Fruit fly (Drosophila melanogaster) whole organism, embryonic: Measurements from ENCODE around the gene mRpL55.

Source experiments
- Ada2b ChIP-seq: fragments of 200-800 bp; sonication (Bioruptor generic); IDR thresholded peaks from 2 replicates; pipeline ENCODE4 v1.3.6; 2022; ENCODE audit warnings: missing biosample characterization, missing genetic modification characterization
- Bgb ChIP-seq: fragments of 200-800 bp; sonication (Bioruptor generic); IDR thresholded peaks from 2 replicates; pipeline ENCODE4 v1.3.6; 2022; ENCODE audit warnings: missing biosample characterization, missing genetic modification characterization; ENCODE audit not compliant: partially characterized antibody
- CG10543 ChIP-seq: fragments of 200-800 bp; sonication (Bioruptor generic); optimal IDR thresholded peaks from 3 replicates; lab custom pipeline; 2017; ENCODE audit warnings: missing biosample characterization, mild to moderate bottlenecking, missing genetic modification characterization, moderate library complexity
- CG1529 ChIP-seq: fragments of 200-800 bp; sonication (Bioruptor generic); optimal IDR thresholded peaks from 3 replicates; lab custom pipeline; 2018; ENCODE audit warnings: missing biosample characterization, missing genetic modification characterization
- CG16813 ChIP-seq: fragments of 200-800 bp; sonication (Bioruptor generic); IDR thresholded peaks from 3 replicates; pipeline ENCODE4 v1.3.6; 2022; ENCODE audit warnings: missing biosample characterization, missing genetic modification characterization; ENCODE audit not compliant: partially characterized antibody
- CG1792 ChIP-seq: fragments of 200-800 bp; sonication (Bioruptor generic); optimal IDR thresholded peaks from 2 replicates; lab custom pipeline; 2016; ENCODE audit warnings: missing biosample characterization, missing genetic modification characterization
- CG2202 ChIP-seq: fragments of 200-800 bp; sonication (Bioruptor generic); optimal IDR thresholded peaks from 2 replicates; lab custom pipeline; 2018; ENCODE audit warnings: missing biosample characterization, mild to moderate bottlenecking, missing genetic modification characterization
- CG30431 ChIP-seq: fragments of 200-800 bp; sonication (Bioruptor generic); optimal IDR thresholded peaks from 2 replicates; lab custom pipeline; 2017; ENCODE audit warnings: missing biosample characterization, missing genetic modification characterization
- CG34376 ChIP-seq: fragments of 200-800 bp; sonication (Bioruptor generic); optimal IDR thresholded peaks from 2 replicates; lab custom pipeline; 2018; ENCODE audit warnings: missing biosample characterization, mild to moderate bottlenecking, missing genetic modification characterization
- CG34422 ChIP-seq: fragments of 200-800 bp; sonication (Bioruptor generic); IDR thresholded peaks from 3 replicates; pipeline ENCODE4 v1.3.6; 2022; ENCODE audit warnings: missing biosample characterization, missing genetic modification characterization
- CG4854 ChIP-seq: fragments of 200-800 bp; sonication (Bioruptor generic); optimal IDR thresholded peaks from 2 replicates; lab custom pipeline; 2016; ENCODE audit warnings: missing biosample characterization, missing genetic modification characterization, inconsistent platforms
- CG9932 ChIP-seq: fragments of 200-800 bp; sonication (Bioruptor generic); IDR thresholded peaks from 2 replicates; pipeline ENCODE4 v1.3.6; 2022; ENCODE audit warnings: missing biosample characterization, missing genetic modification characterization
- CrebB ChIP-seq: fragments of 200-800 bp; sonication (Bioruptor generic); optimal IDR thresholded peaks from 3 replicates; lab custom pipeline; 2018; ENCODE audit warnings: missing biosample characterization, mild to moderate bottlenecking, missing genetic modification characterization
- D19B ChIP-seq: fragments of 200-800 bp; sonication (Bioruptor generic); optimal IDR thresholded peaks from 2 replicates; lab custom pipeline; 2017; ENCODE audit warnings: missing biosample characterization, mild to moderate bottlenecking, missing genetic modification characterization
- Dbx ChIP-seq: fragments of 200-800 bp; sonication (Bioruptor generic); IDR thresholded peaks from 3 replicates; pipeline ENCODE4 v1.3.6; 2022; ENCODE audit warnings: missing biosample characterization, missing genetic modification characterization
- Fer1 ChIP-seq: fragments of 200-800 bp; sonication (Bioruptor generic); optimal IDR thresholded peaks from 2 replicates; lab custom pipeline; 2017; ENCODE audit warnings: missing biosample characterization, mild to moderate bottlenecking, missing genetic modification characterization
- GATAe ChIP-seq: fragments of 200-800 bp; sonication (Bioruptor generic); conservative IDR thresholded peaks from 2 replicates; pipeline ENCODE4 v1.3.6; 2022; ENCODE audit warnings: missing biosample characterization, missing genetic modification characterization
- HmgZ ChIP-seq: fragments of 200-800 bp; sonication (Bioruptor generic); optimal IDR thresholded peaks from 2 replicates; lab custom pipeline; 2018; ENCODE audit warnings: missing biosample characterization, mild to moderate bottlenecking, missing genetic modification characterization
- Hr51 ChIP-seq, 2 experiments: fragments of 200-800 bp; sonication (Bioruptor generic); optimal IDR thresholded peaks; 2 replicates in 1 of 2; 3 replicates in 1 of 2; lab custom pipeline; 2016 to 2018; ENCODE audit warnings: missing biosample characterization in 2 of 2, missing genetic modification characterization in 2 of 2, mild to moderate bottlenecking in 1 of 2, moderate library complexity in 1 of 2
- Lim3 ChIP-seq: fragments of 200-800 bp; sonication (Bioruptor generic); IDR thresholded peaks from 2 replicates; pipeline ENCODE4 v1.3.6; 2022; ENCODE audit warnings: missing biosample characterization, missing genetic modification characterization
- Oli ChIP-seq: fragments of 200-800 bp; sonication (Bioruptor generic); optimal IDR thresholded peaks from 2 replicates; lab custom pipeline; 2018; ENCODE audit warnings: missing biosample characterization, mild to moderate bottlenecking, missing genetic modification characterization, moderate library complexity
- Pdp1 ChIP-seq, 2 experiments: fragments of 200-800 bp; sonication (Bioruptor generic); optimal IDR thresholded peaks; 3 replicates each; lab custom pipeline; 2016; ENCODE audit warnings: missing biosample characterization in 2 of 2, missing genetic modification characterization in 2 of 2, mild to moderate bottlenecking in 1 of 2, moderate library complexity in 1 of 2
- Spps ChIP-seq: fragments of 200-800 bp; sonication (Bioruptor generic); optimal IDR thresholded peaks from 2 replicates; lab custom pipeline; 2018; ENCODE audit warnings: missing biosample characterization, mild to moderate bottlenecking, missing genetic modification characterization
- bowl ChIP-seq: fragments of 200-800 bp; sonication (Bioruptor generic); IDR thresholded peaks from 2 replicates; pipeline ENCODE4 v1.3.6; 2022; ENCODE audit warnings: missing biosample characterization, missing genetic modification characterization
- caup ChIP-seq: fragments of 200-800 bp; sonication (Bioruptor generic); optimal IDR thresholded peaks from 3 replicates; lab custom pipeline; 2017; ENCODE audit warnings: missing biosample characterization, mild to moderate bottlenecking, missing genetic modification characterization, moderate library complexity; ENCODE audit not compliant: severe bottlenecking
- chinmo ChIP-seq: fragments of 200-800 bp; sonication (Bioruptor generic); IDR thresholded peaks from 4 replicates; pipeline ENCODE4 v1.3.6; 2022; ENCODE audit warnings: missing biosample characterization, missing genetic modification characterization; ENCODE audit not compliant: partially characterized antibody
- ci ChIP-seq: fragments of 200-800 bp; sonication (Bioruptor generic); IDR thresholded peaks from 3 replicates; pipeline ENCODE4 v1.3.6; 2022; ENCODE audit warnings: missing biosample characterization, missing genetic modification characterization
- crol ChIP-seq: fragments of 200-800 bp; sonication (Bioruptor generic); IDR thresholded peaks from 2 replicates; pipeline ENCODE4 v1.3.6; 2022; ENCODE audit warnings: missing biosample characterization, missing genetic modification characterization
- cwo ChIP-seq: fragments of 200-800 bp; sonication (Bioruptor generic); optimal IDR thresholded peaks from 3 replicates; lab custom pipeline; 2017; ENCODE audit warnings: missing biosample characterization, missing genetic modification characterization, mild to moderate bottlenecking, moderate library complexity, missing genetic modification reagents
- exex ChIP-seq: fragments of 200-800 bp; sonication (Bioruptor generic); optimal IDR thresholded peaks from 4 replicates; lab custom pipeline; 2018; ENCODE audit warnings: missing biosample characterization, mild to moderate bottlenecking, missing genetic modification characterization, moderate library complexity
- ftz-f1 ChIP-seq: fragments of 200-800 bp; sonication (Bioruptor generic); optimal IDR thresholded peaks from 2 replicates; lab custom pipeline; 2016; ENCODE audit warnings: missing biosample characterization, missing genetic modification characterization
- gcm ChIP-seq: fragments of 200-800 bp; sonication (Bioruptor generic); optimal IDR thresholded peaks from 2 replicates; lab custom pipeline; 2019; ENCODE audit warnings: missing biosample characterization, mild to moderate bottlenecking, missing genetic modification characterization, moderate library complexity
- gfzf ChIP-seq: fragments of 200-800 bp; sonication (Bioruptor generic); optimal IDR thresholded peaks from 2 replicates; lab custom pipeline; 2016; ENCODE audit warnings: missing biosample characterization, mild to moderate bottlenecking, missing genetic modification characterization, moderate library complexity
- her ChIP-seq: fragments of 200-800 bp; sonication (Bioruptor generic); optimal IDR thresholded peaks from 2 replicates; lab custom pipeline; 2016; ENCODE audit warnings: missing biosample characterization, missing genetic modification characterization
- ken ChIP-seq: fragments of 200-800 bp; sonication (Bioruptor generic); IDR thresholded peaks from 3 replicates; pipeline ENCODE4 v1.3.6; 2022; ENCODE audit warnings: missing biosample characterization, missing genetic modification characterization
- lilli ChIP-seq: fragments of 200-800 bp; sonication (Bioruptor generic); optimal IDR thresholded peaks from 3 replicates; lab custom pipeline; 2016; ENCODE audit warnings: missing biosample characterization, missing genetic modification characterization
- mirr ChIP-seq: fragments of 200-800 bp; sonication (Bioruptor generic); optimal IDR thresholded peaks from 3 replicates; lab custom pipeline; 2018; ENCODE audit warnings: missing biosample characterization, mild to moderate bottlenecking, missing genetic modification characterization
- pan ChIP-seq, 4 experiments: fragments of >200 bp in 3 of 4; fragments of 200-800 bp in 1 of 4; sonication (Bioruptor generic) in 1 of 4; optimal IDR thresholded peaks in 3 of 4; IDR thresholded peaks in 1 of 4; 2 replicates each; pipeline versions ENCODE4 v1.3.6 to Lab custom; 2017 to 2022; ENCODE audit warnings: missing biosample characterization in 2 of 4, missing genetic modification characterization in 2 of 4, mixed read lengths in 1 of 4
- run ChIP-seq: fragments of 200-800 bp; sonication (Bioruptor generic); optimal IDR thresholded peaks from 3 replicates; lab custom pipeline; 2018; ENCODE audit warnings: missing biosample characterization, mild to moderate bottlenecking, missing genetic modification characterization
- salm ChIP-seq: fragments of 200-800 bp; sonication (Bioruptor generic); optimal IDR thresholded peaks from 2 replicates; lab custom pipeline; 2018; ENCODE audit warnings: missing biosample characterization, mild to moderate bottlenecking, missing genetic modification characterization
- sc ChIP-seq, 3 experiments: fragments of >200 bp in 2 of 3; fragments of 200-800 bp in 1 of 3; sonication (Bioruptor generic) in 1 of 3; optimal IDR thresholded peaks; 2 replicates in 2 of 3; 3 replicates in 1 of 3; lab custom pipeline; 2017; ENCODE audit warnings: mild to moderate bottlenecking in 1 of 3, missing biosample characterization in 1 of 3, missing genetic modification characterization in 1 of 3, missing genetic modification reagents in 1 of 3
- sd ChIP-seq: fragments of 200-800 bp; sonication (Bioruptor generic); optimal IDR thresholded peaks from 3 replicates; lab custom pipeline; 2018; ENCODE audit warnings: missing biosample characterization, mild to moderate bottlenecking, missing genetic modification characterization, moderate library complexity
- sim ChIP-seq: fragments of 200-800 bp; sonication (Bioruptor generic); IDR thresholded peaks from 2 replicates; pipeline ENCODE4 v1.3.6; 2022; ENCODE audit warnings: missing biosample characterization, missing genetic modification characterization
- sr ChIP-seq: fragments of 200-800 bp; sonication (Bioruptor generic); IDR thresholded peaks from 3 replicates; pipeline ENCODE4 v1.3.6; 2022; ENCODE audit warnings: missing biosample characterization, missing genetic modification characterization
- stwl ChIP-seq: fragments of 200-800 bp; sonication (Bioruptor generic); optimal IDR thresholded peaks from 3 replicates; lab custom pipeline; 2018; ENCODE audit warnings: missing biosample characterization, mild to moderate bottlenecking, missing genetic modification characterization, moderate library complexity
- sug ChIP-seq: fragments of 200-800 bp; optimal IDR thresholded peaks from 2 replicates; lab custom pipeline; 2019; ENCODE audit warnings: missing biosample characterization, mild to moderate bottlenecking, missing genetic modification characterization, moderate library complexity
- trem ChIP-seq: fragments of 200-800 bp; optimal IDR thresholded peaks from 3 replicates; lab custom pipeline; 2019; ENCODE audit warnings: missing biosample characterization, mild to moderate bottlenecking, missing genetic modification characterization, moderate library complexity
- zf30C ChIP-seq: fragments of 200-800 bp; sonication (Bioruptor generic); optimal IDR thresholded peaks from 3 replicates; lab custom pipeline; 2018; ENCODE audit warnings: missing biosample characterization, mild to moderate bottlenecking, missing genetic modification characterization

mRpL55 gene

dm6 chr3R:19088962-19089597, 5.6 kb downstream of the mRpL55 start:
- no peak for TF ChIP-seq bowl
- TF ChIP-seq Lim3 (GFP tag; lab: Robert Waterston, UW), result no peak
- TF ChIP-seq gcm, result no peak
- TF ChIP-seq sd (tag; lab: Kevin White, UChicago), result peak; percentile 93
- no peak for TF ChIP-seq zf30C (GFP tag; lab: Kevin White, UChicago)
- TF ChIP-seq Pdp1 (GFP tag; optimal IDR thresholded peaks at IDR 0.05; lab: Kevin White, UChicago), result peak in 1 of 2 experiments; percentile 68
- 0 out of 4 replicates have a peak, but pooled peaks have one; percentile 5 for TF ChIP-seq chinmo (GFP tag; lab: Robert Waterston, UW)
- TF ChIP-seq CG9932 (GFP tag; lab: Robert Waterston, UW), result no peak
- no peak for TF ChIP-seq Ada2b
- TF ChIP-seq CG34422 (GFP tag; lab: Robert Waterston, UW), result no peak
- no peak for TF ChIP-seq crol
- no peak for TF ChIP-seq gfzf (GFP tag; lab: Kevin White, UChicago)
- TF ChIP-seq exex, result peak; percentile 85
- TF ChIP-seq Hr51 (GFP tag; optimal IDR thresholded peaks at IDR 0.05; lab: Kevin White, UChicago), result no peak
- no peak for TF ChIP-seq Bgb (GFP tag; lab: Robert Waterston, UW)
- peak; percentile 96 for TF ChIP-seq sug (tag; lab: Kevin White, UChicago)
- TF ChIP-seq CG1529, result no peak
- TF ChIP-seq stwl, result no peak
- peak; percentile 20 for TF ChIP-seq cwo (GFP tag; lab: Kevin White, UChicago)
- peak; percentile 37 for TF ChIP-seq CG34376 (GFP tag; lab: Kevin White, UChicago)
- TF ChIP-seq ci (GFP tag; lab: Robert Waterston, UW), result no peak
- no peak for TF ChIP-seq CG16813 (GFP tag; lab: Robert Waterston, UW)
- TF ChIP-seq CrebB (tag; lab: Kevin White, UChicago), result no peak
- TF ChIP-seq mirr, result peak; percentile 56
- TF ChIP-seq CG30431, result no peak
- no peak for TF ChIP-seq run
- TF ChIP-seq pan (optimal IDR thresholded peaks at IDR 0.05; lab: Kevin White, UChicago), result no peak
- TF ChIP-seq pan (GFP tag; optimal IDR thresholded peaks at IDR 0.05 in 1 of 2, IDR thresholded peaks at IDR 0.05 in 1 of 2), result peak in 1 of 2 experiments; percentile 16
- TF ChIP-seq ftz-f1 (GFP tag; lab: Kevin White, UChicago), result peak; percentile 10
- peak; percentile 11 for TF ChIP-seq HmgZ (tag; lab: Kevin White, UChicago)
- peak; percentile 44; the same call in 1 of the 2 replicates for TF ChIP-seq GATAe
- TF ChIP-seq CG2202 (tag; lab: Kevin White, UChicago), result no peak
- peak; percentile 57 for TF ChIP-seq CG10543 (GFP tag; lab: Kevin White, UChicago)
- no peak for TF ChIP-seq Dbx
- peak; percentile 28 for TF ChIP-seq Fer1 (GFP tag; lab: Kevin White, UChicago)
- peak; percentile 16 for TF ChIP-seq caup (GFP tag; lab: Kevin White, UChicago)
- no peak for TF ChIP-seq Spps (tag; lab: Kevin White, UChicago)
- no peak for TF ChIP-seq salm (tag; lab: Kevin White, UChicago)

- no peak for TF ChIP-seq ken (GFP tag; lab: Robert Waterston, UW)
- TF ChIP-seq sim (GFP tag; lab: Robert Waterston, UW), result no peak
- TF ChIP-seq cwo (GFP tag; lab: Kevin White, UChicago), result peak; percentile 50
- no peak for TF ChIP-seq her (GFP tag; lab: Kevin White, UChicago)
- no peak for TF ChIP-seq CG1792 (GFP tag; lab: Kevin White, UChicago)
- no peak for TF ChIP-seq sc (optimal IDR thresholded peaks at IDR 0.05; lab: Kevin White, UChicago)
- no peak for TF ChIP-seq sc (GFP tag; optimal IDR thresholded peaks at IDR 0.05; lab: Kevin White, UChicago)
- no peak for TF ChIP-seq trem (tag; lab: Kevin White, UChicago)
- no peak for TF ChIP-seq CG4854 (GFP tag; lab: Kevin White, UChicago)
- TF ChIP-seq Oli (tag; lab: Kevin White, UChicago), result no peak
- peak; percentile 93 for TF ChIP-seq sr (GFP tag; lab: Robert Waterston, UW)
- no peak for TF ChIP-seq D19B (GFP tag; lab: Kevin White, UChicago)
- TF ChIP-seq lilli (GFP tag; lab: Kevin White, UChicago), result no peak
Observed at dm6 chr3R:19080656-19081364, 13.9 kb downstream of the mRpL55 start.
